Fruit fly (Drosophila melanogaster) whole organism, embryonic: Measurements from ENCODE around the gene CG43915.
A peak's percentile ranks its signal among the peaks of the same experiment; 100 is the strongest.

Experiments
- Antp ChIP-seq: fragments of 200-800 bp; sonication (Bioruptor generic); optimal IDR thresholded peaks from 3 replicates; lab custom pipeline; 2016; ENCODE audit warnings: missing biosample characterization, missing genetic modification characterization
- CG10979 ChIP-seq: fragments of 200-800 bp; sonication (Bioruptor generic); optimal IDR thresholded peaks from 2 replicates; lab custom pipeline; 2018; ENCODE audit warnings: missing biosample characterization, mild to moderate bottlenecking, missing genetic modification characterization, moderate library complexity
- CG12299 ChIP-seq: fragments of 200-800 bp; sonication (Bioruptor generic); optimal IDR thresholded peaks from 2 replicates; lab custom pipeline; 2018; ENCODE audit warnings: missing biosample characterization, mild to moderate bottlenecking, missing genetic modification characterization
- CG15011 ChIP-seq: fragments of 200-800 bp; sonication (Bioruptor generic); optimal IDR thresholded peaks from 3 replicates; lab custom pipeline; 2018; ENCODE audit warnings: missing biosample characterization, mild to moderate bottlenecking, missing genetic modification characterization
- CG15269 ChIP-seq: fragments of 200-800 bp; sonication (Bioruptor generic); optimal IDR thresholded peaks from 2 replicates; lab custom pipeline; 2018; ENCODE audit warnings: missing biosample characterization, mild to moderate bottlenecking, missing genetic modification characterization, moderate library complexity
- CG1529 ChIP-seq: fragments of 200-800 bp; sonication (Bioruptor generic); optimal IDR thresholded peaks from 3 replicates; lab custom pipeline; 2018; ENCODE audit warnings: missing biosample characterization, missing genetic modification characterization
- CG15601 ChIP-seq: fragments of 200-800 bp; sonication (Bioruptor generic); optimal IDR thresholded peaks from 3 replicates; lab custom pipeline; 2019; ENCODE audit warnings: missing biosample characterization, mild to moderate bottlenecking, missing genetic modification characterization, moderate library complexity
- CG1603 ChIP-seq: fragments of 200-800 bp; sonication (Bioruptor generic); optimal IDR thresholded peaks from 2 replicates; lab custom pipeline; 2019; ENCODE audit warnings: missing biosample characterization, mild to moderate bottlenecking, missing genetic modification characterization, moderate library complexity
- CG17361 ChIP-seq: fragments of 200-800 bp; sonication (Bioruptor generic); IDR thresholded peaks from 3 replicates; pipeline ENCODE4 v1.3.6; 2022; ENCODE audit warnings: missing biosample characterization, missing genetic modification characterization
- CG18262 ChIP-seq: fragments of 200-800 bp; optimal IDR thresholded peaks from 3 replicates; lab custom pipeline; 2019; ENCODE audit warnings: missing biosample characterization, mild to moderate bottlenecking, missing genetic modification characterization, moderate library complexity
- CG1832 ChIP-seq: fragments of 200-800 bp; sonication (Bioruptor generic); optimal IDR thresholded peaks from 2 replicates; lab custom pipeline; 2017; ENCODE audit warnings: missing biosample characterization, mild to moderate bottlenecking, missing genetic modification characterization, inconsistent platforms
- CG18599 ChIP-seq: fragments of 200-800 bp; sonication (Bioruptor generic); optimal IDR thresholded peaks from 3 replicates; lab custom pipeline; 2017; ENCODE audit warnings: missing biosample characterization, missing genetic modification characterization, mild to moderate bottlenecking, moderate library complexity, missing genetic modification reagents
- CG18619 ChIP-seq: fragments of 200-800 bp; sonication (Bioruptor generic); optimal IDR thresholded peaks from 3 replicates; lab custom pipeline; 2017; ENCODE audit warnings: missing biosample characterization, mild to moderate bottlenecking, missing genetic modification characterization
- CG18764 ChIP-seq: fragments of 200-800 bp; sonication (Bioruptor generic); optimal IDR thresholded peaks from 3 replicates; lab custom pipeline; 2016; ENCODE audit warnings: missing biosample characterization, missing genetic modification characterization
- CG31441 ChIP-seq: fragments of 200-800 bp; sonication (Bioruptor generic); IDR thresholded peaks from 2 replicates; pipeline ENCODE4 v1.3.6; 2022; ENCODE audit warnings: missing biosample characterization, missing genetic modification characterization
- CG32767 ChIP-seq: fragments of 200-800 bp; sonication (Bioruptor generic); IDR thresholded peaks from 2 replicates; pipeline ENCODE4 v1.3.6; 2022; ENCODE audit warnings: missing biosample characterization, missing genetic modification characterization
- CG3281 ChIP-seq: fragments of 200-800 bp; sonication (Bioruptor generic); optimal IDR thresholded peaks from 3 replicates; lab custom pipeline; 2017; ENCODE audit warnings: missing biosample characterization, mild to moderate bottlenecking, missing genetic modification characterization
- CG3995 ChIP-seq: fragments of 200-800 bp; sonication (Bioruptor generic); optimal IDR thresholded peaks from 3 replicates; lab custom pipeline; 2016; ENCODE audit warnings: missing biosample characterization, missing genetic modification characterization
- CG4404 ChIP-seq: fragments of 200-800 bp; sonication (Bioruptor generic); IDR thresholded peaks from 2 replicates; pipeline ENCODE4 v1.3.6; 2022; ENCODE audit warnings: missing biosample characterization, missing genetic modification characterization
- CG4424 ChIP-seq: fragments of 200-800 bp; sonication (Bioruptor generic); optimal IDR thresholded peaks from 3 replicates; lab custom pipeline; 2016; ENCODE audit warnings: missing biosample characterization, missing genetic modification characterization
- CG4820 ChIP-seq: fragments of 200-800 bp; sonication (Bioruptor generic); optimal IDR thresholded peaks from 3 replicates; lab custom pipeline; 2016; ENCODE audit warnings: missing biosample characterization, missing genetic modification characterization
- CG7839 ChIP-seq: fragments of 200-800 bp; sonication (Bioruptor generic); optimal IDR thresholded peaks from 3 replicates; lab custom pipeline; 2018; ENCODE audit warnings: missing biosample characterization, mild to moderate bottlenecking, missing genetic modification characterization, moderate library complexity
- CG8290 ChIP-seq, 3 experiments: fragments of 200-800 bp; sonication (Bioruptor generic); optimal IDR thresholded peaks; 2 replicates each; lab custom pipeline; 2016 to 2019; ENCODE audit warnings: missing biosample characterization in 3 of 3, missing genetic modification characterization in 3 of 3, mild to moderate bottlenecking in 2 of 3, moderate library complexity in 1 of 3
- CG8388 ChIP-seq: fragments of 200-800 bp; sonication (Bioruptor generic); optimal IDR thresholded peaks from 2 replicates; lab custom pipeline; 2019; ENCODE audit warnings: missing biosample characterization, mild to moderate bottlenecking, missing genetic modification characterization, moderate library complexity
- H15 ChIP-seq: fragments of 200-800 bp; sonication (Bioruptor generic); IDR thresholded peaks from 3 replicates; pipeline ENCODE4 v1.3.6; 2022; ENCODE audit warnings: missing biosample characterization, missing genetic modification characterization
- HLH3B ChIP-seq: fragments of 200-800 bp; sonication (Bioruptor generic); IDR thresholded peaks from 2 replicates; pipeline ENCODE4 v1.3.6; 2022; ENCODE audit warnings: missing biosample characterization, missing genetic modification characterization
- Hmx ChIP-seq: fragments of 200-800 bp; sonication (Bioruptor generic); optimal IDR thresholded peaks from 2 replicates; lab custom pipeline; 2016; ENCODE audit warnings: missing biosample characterization, missing genetic modification characterization
- Lim3 ChIP-seq: fragments of 200-800 bp; sonication (Bioruptor generic); IDR thresholded peaks from 2 replicates; pipeline ENCODE4 v1.3.6; 2022; ENCODE audit warnings: missing biosample characterization, missing genetic modification characterization
- Max ChIP-seq: fragments of 200-800 bp; sonication (Bioruptor generic); optimal IDR thresholded peaks from 2 replicates; lab custom pipeline; 2016; ENCODE audit warnings: missing biosample characterization, mild to moderate bottlenecking, missing genetic modification characterization
- Nf-YB ChIP-seq: fragments of 200-800 bp; sonication (Bioruptor generic); optimal IDR thresholded peaks from 3 replicates; lab custom pipeline; 2019; ENCODE audit warnings: missing biosample characterization, mild to moderate bottlenecking, missing genetic modification characterization, moderate library complexity
- Pdp1 ChIP-seq, 2 experiments: fragments of 200-800 bp; sonication (Bioruptor generic); optimal IDR thresholded peaks; 3 replicates each; lab custom pipeline; 2016; ENCODE audit warnings: missing biosample characterization in 2 of 2, missing genetic modification characterization in 2 of 2, mild to moderate bottlenecking in 1 of 2, moderate library complexity in 1 of 2
- Ravus ChIP-seq: fragments of 200-800 bp; sonication (Bioruptor generic); IDR thresholded peaks from 2 replicates; pipeline ENCODE4 v1.3.6; 2022; ENCODE audit warnings: missing biosample characterization, missing genetic modification characterization
- Vsx1 ChIP-seq: fragments of 200-800 bp; sonication (Bioruptor generic); optimal IDR thresholded peaks from 2 replicates; lab custom pipeline; 2017; ENCODE audit warnings: missing biosample characterization, mild to moderate bottlenecking, missing genetic modification characterization, missing genetic modification reagents
- al ChIP-seq: fragments of 200-800 bp; sonication (Bioruptor generic); IDR thresholded peaks from 2 replicates; pipeline ENCODE4 v1.3.6; 2022; ENCODE audit warnings: missing biosample characterization, missing genetic modification characterization
- az2 ChIP-seq: fragments of 200-800 bp; sonication (Bioruptor generic); optimal IDR thresholded peaks from 3 replicates; lab custom pipeline; 2016; ENCODE audit warnings: missing biosample characterization, missing genetic modification characterization
- cato ChIP-seq: fragments of 200-800 bp; sonication (Bioruptor generic); optimal IDR thresholded peaks from 2 replicates; lab custom pipeline; 2016; ENCODE audit warnings: missing biosample characterization, missing genetic modification characterization, borderline replicate concordance
- caup ChIP-seq: fragments of 200-800 bp; sonication (Bioruptor generic); optimal IDR thresholded peaks from 3 replicates; lab custom pipeline; 2017; ENCODE audit warnings: missing biosample characterization, mild to moderate bottlenecking, missing genetic modification characterization, moderate library complexity; ENCODE audit not compliant: severe bottlenecking
- ewg ChIP-seq: fragments of 200-800 bp; sonication (Bioruptor generic); optimal IDR thresholded peaks from 3 replicates; lab custom pipeline; 2017; ENCODE audit warnings: mild to moderate bottlenecking, missing biosample characterization, missing genetic modification reagents, missing genetic modification characterization
- gce ChIP-seq: fragments of 200-800 bp; sonication (Bioruptor generic); IDR thresholded peaks from 3 replicates; pipeline ENCODE4 v1.3.6; 2022; ENCODE audit warnings: missing biosample characterization, missing genetic modification characterization
- gsb ChIP-seq: fragments of 200-800 bp; sonication (Bioruptor generic); IDR thresholded peaks from 2 replicates; pipeline ENCODE4 v1.3.6; 2022; ENCODE audit warnings: missing biosample characterization, missing genetic modification characterization
- ind ChIP-seq: fragments of 200-800 bp; sonication (Bioruptor generic); optimal IDR thresholded peaks from 3 replicates; lab custom pipeline; 2016; ENCODE audit warnings: missing biosample characterization, missing genetic modification characterization
- ken ChIP-seq: fragments of 200-800 bp; sonication (Bioruptor generic); IDR thresholded peaks from 3 replicates; pipeline ENCODE4 v1.3.6; 2022; ENCODE audit warnings: missing biosample characterization, missing genetic modification characterization
- pb ChIP-seq: fragments of 200-800 bp; sonication (Bioruptor generic); optimal IDR thresholded peaks from 3 replicates; lab custom pipeline; 2016; ENCODE audit warnings: missing biosample characterization, missing genetic modification characterization
- salm ChIP-seq: fragments of 200-800 bp; sonication (Bioruptor generic); optimal IDR thresholded peaks from 2 replicates; lab custom pipeline; 2018; ENCODE audit warnings: missing biosample characterization, mild to moderate bottlenecking, missing genetic modification characterization
- sc ChIP-seq, 3 experiments: fragments of >200 bp in 2 of 3; fragments of 200-800 bp in 1 of 3; sonication (Bioruptor generic) in 1 of 3; optimal IDR thresholded peaks; 2 replicates in 2 of 3; 3 replicates in 1 of 3; lab custom pipeline; 2017; ENCODE audit warnings: mild to moderate bottlenecking in 1 of 3, missing biosample characterization in 1 of 3, missing genetic modification characterization in 1 of 3, missing genetic modification reagents in 1 of 3
- sna ChIP-seq: fragments of 200-800 bp; sonication (Bioruptor generic); IDR thresholded peaks from 2 replicates; pipeline ENCODE4 v1.3.6; 2022; ENCODE audit warnings: missing biosample characterization, missing genetic modification characterization; ENCODE audit not compliant: partially characterized antibody
- sug ChIP-seq: fragments of 200-800 bp; optimal IDR thresholded peaks from 2 replicates; lab custom pipeline; 2019; ENCODE audit warnings: missing biosample characterization, mild to moderate bottlenecking, missing genetic modification characterization, moderate library complexity
- vfl ChIP-seq: fragments of 200-800 bp; sonication (Bioruptor generic); optimal IDR thresholded peaks from 2 replicates; lab custom pipeline; 2016; ENCODE audit warnings: missing biosample characterization, missing genetic modification characterization

CG43915 gene

dm6 chr3L:3935567-3936207 is 37.0 kb upstream of the CG43915 start, which contains the start of gene Eip63F-1 (continued):
- no peak for TF ChIP-seq Hmx (GFP tag; lab: Kevin White, UChicago)
- TF ChIP-seq ewg, result peak; percentile 32
- TF ChIP-seq Nf-YB, result peak; percentile 52
- peak; percentile 17 for TF ChIP-seq Vsx1 (GFP tag; lab: Kevin White, UChicago)
- TF ChIP-seq Lim3 (GFP tag; lab: Robert Waterston, UW), result 0 out of 2 replicates have a peak, but pooled peaks have one; percentile 18
- peak; percentile 35 for TF ChIP-seq CG4820
- peak; percentile 61 for TF ChIP-seq CG31441 (GFP tag; lab: Robert Waterston, UW)
- no peak for TF ChIP-seq vfl
- TF ChIP-seq CG18619 (GFP tag; lab: Kevin White, UChicago), result peak; percentile 62
- TF ChIP-seq pb (GFP tag; lab: Kevin White, UChicago), result no peak
- TF ChIP-seq CG15601 (tag; lab: Kevin White, UChicago), result peak; percentile 27
- TF ChIP-seq gsb (GFP tag; lab: Robert Waterston, UW), result no peak
- no peak for TF ChIP-seq Antp (GFP tag; lab: Kevin White, UChicago)
- no peak for TF ChIP-seq sna (GFP tag; lab: Robert Waterston, UW)
- TF ChIP-seq Pdp1 (GFP tag; optimal IDR thresholded peaks at IDR 0.05; lab: Kevin White, UChicago), result peak in 1 of 2 experiments; percentile 14
- peak; percentile 54; the same call in 1 of the 2 replicates for TF ChIP-seq al
- no peak for TF ChIP-seq sc (optimal IDR thresholded peaks at IDR 0.05; lab: Kevin White, UChicago)
- TF ChIP-seq sc (GFP tag; optimal IDR thresholded peaks at IDR 0.05; lab: Kevin White, UChicago), result peak; percentile 2
- peak; percentile 72 for TF ChIP-seq CG4424 (GFP tag; lab: Kevin White, UChicago)
- no peak for TF ChIP-seq CG8290 (GFP tag; optimal IDR thresholded peaks at IDR 0.05; lab: Kevin White, UChicago)
- TF ChIP-seq CG8290 (tag; optimal IDR thresholded peaks at IDR 0.05; lab: Kevin White, UChicago), result peak in 1 of 2 experiments; percentile 71
- peak; percentile 46; the same call in 1 of the 3 replicates for TF ChIP-seq ken (GFP tag; lab: Robert Waterston, UW)
- peak; percentile 74 for TF ChIP-seq CG18599 (GFP tag; lab: Kevin White, UChicago)
- peak; percentile 82 for TF ChIP-seq CG3281
- TF ChIP-seq Ravus, result peak; percentile 12; the same call in 1 of the 2 replicates
- TF ChIP-seq CG7839 (tag; lab: Kevin White, UChicago), result peak; percentile 40
- TF ChIP-seq HLH3B, result peak; percentile 56
- peak; percentile 79 for TF ChIP-seq CG15269
- peak; percentile 82 for TF ChIP-seq CG17361
- TF ChIP-seq CG32767 (GFP tag; lab: Robert Waterston, UW), result peak; percentile 24; the same call in 1 of the 2 replicates
- peak; percentile 46 for TF ChIP-seq cato (GFP tag; lab: Kevin White, UChicago)
- TF ChIP-seq CG1603 (tag; lab: Kevin White, UChicago), result peak; percentile 59
- peak; percentile 11 for TF ChIP-seq Max
- no peak for TF ChIP-seq CG1832
- TF ChIP-seq salm (tag; lab: Kevin White, UChicago), result peak; percentile 32
- peak; percentile 66 for TF ChIP-seq CG10979 (tag; lab: Kevin White, UChicago)
- no peak for TF ChIP-seq gce (GFP tag; lab: Robert Waterston, UW)
- TF ChIP-seq ind (GFP tag; lab: Kevin White, UChicago), result peak; percentile 72
- TF ChIP-seq CG18262 (tag; lab: Kevin White, UChicago), result peak; percentile 69
- peak; percentile 45 for TF ChIP-seq CG1529
- peak; percentile 45 for TF ChIP-seq CG8388
- TF ChIP-seq CG18764 (GFP tag; lab: Kevin White, UChicago), result peak; percentile 55
- TF ChIP-seq CG4404 (GFP tag; lab: Robert Waterston, UW), result peak; percentile 19; the same call in 1 of the 2 replicates
- peak; percentile 36 for TF ChIP-seq caup (GFP tag; lab: Kevin White, UChicago)
- TF ChIP-seq CG12299, result peak; percentile 3
- peak; percentile 63 for TF ChIP-seq sug (tag; lab: Kevin White, UChicago)
- no peak for TF ChIP-seq H15 (GFP tag; lab: Robert Waterston, UW)
- TF ChIP-seq CG3995 (GFP tag; lab: Kevin White, UChicago), result peak; percentile 14
- peak; percentile 63 for TF ChIP-seq CG15011 (GFP tag; lab: Kevin White, UChicago)
- peak; percentile 45 for TF ChIP-seq az2
